Worm (Caenorhabditis elegans): ENCODE results near the gene uroc-1.

ce11 chrIV:16502387-16502786, 40.2 kb downstream of the uroc-1 start:
- TF ChIP-seq jun-1 (tag; optimal IDR thresholded peaks at IDR 0.05) (no peak), egl-27 (tag; optimal IDR thresholded peaks at IDR 0.05) (no peak), snpc-4 (tag; optimal IDR thresholded peaks at IDR 0.05) (no peak), nhr-11 (tag; optimal IDR thresholded peaks at IDR 0.05) (no peak), nhr-77 (tag; optimal IDR thresholded peaks at IDR 0.05) (no peak), nfya-1 (tag; optimal IDR thresholded peaks at IDR 0.05; ENCODE audit: insufficient read depth) (no peak), ama-1 (optimal IDR thresholded peaks at IDR 0.05) (no peak), nhr-67 (tag; optimal IDR thresholded peaks at IDR 0.05) (no peak), R02D3.7 (tag; optimal IDR thresholded peaks at IDR 0.05) (no peak), nhr-28 (tag; optimal IDR thresholded peaks at IDR 0.05) (no peak), nhr-237 (tag; optimal IDR thresholded peaks at IDR 0.05) (no peak), hmg-11 (tag; optimal IDR thresholded peaks at IDR 0.05) (no peak)

Data from whole organism, L3 larva.